Worm (Caenorhabditis elegans) whole organism, mixed stage, embryonic: Measurements from ENCODE around the gene T16A1.5.

ENCODE experiments used
- ceh-83 ChIP-seq: fragments of 200-800 bp; sonication (Bioruptor generic); optimal IDR thresholded peaks from 2 replicates; lab custom pipeline; 2018; ENCODE audit warnings: mild to moderate bottlenecking, missing genetic modification characterization, missing compliant biosample characterization
- ces-1 ChIP-seq: fragments of 150-350 bp; optimal IDR thresholded peaks from 2 replicates; lab custom pipeline; 2014; ENCODE audit warnings: missing biosample characterization, missing genetic modification reagents, missing genetic modification characterization
- lsy-2 ChIP-seq: fragments of 150-350 bp; optimal IDR thresholded peaks from 2 replicates; lab custom pipeline; 2014; ENCODE audit warnings: missing biosample characterization, missing genetic modification characterization
- sptf-1 ChIP-seq: sonication (generic microtip); optimal IDR thresholded peaks from 2 replicates; lab custom pipeline; 2017; ENCODE audit warnings: mild to moderate bottlenecking, missing genetic modification characterization, moderate library complexity, missing compliant biosample characterization
- ztf-11 ChIP-seq: fragments of 150-350 bp; optimal IDR thresholded peaks from 2 replicates; lab custom pipeline; 2014; ENCODE audit warnings: missing biosample characterization, missing genetic modification characterization

- no peak for TF ChIP-seq ceh-83 (GFP tag; lab: Kevin White, UChicago)
- no peak for TF ChIP-seq ces-1 (GFP tag; lab: Kevin White, UChicago)
- no peak for TF ChIP-seq ztf-11 (tag; lab: Kevin White, UChicago)
- no peak for TF ChIP-seq lsy-2
- TF ChIP-seq sptf-1 = no peak
Observed at ce11 chrII:2064497-2064896, 19.1 kb downstream of the T16A1.5 start, which contains the start of gene fbxb-6.
